Fruit fly (Drosophila melanogaster): ENCODE results near the gene for.

for gene

dm6 chr2L:3573172-3573755 is 83.5 kb downstream of the for start (continued):
- TF ChIP-seq CkIIα-i1 (GFP tag; IDR thresholded peaks at IDR 0.05) (no peak; the same call in 1 of the 2 replicates), sob (GFP tag; IDR thresholded peaks at IDR 0.05) (peak; percentile 78), CG7963 (GFP tag; IDR thresholded peaks at IDR 0.05; ENCODE audit: partially characterized antibody) (no peak), al (GFP tag; IDR thresholded peaks at IDR 0.05) (peak; percentile 22; the same call in 1 of the 2 replicates), ara (GFP tag; IDR thresholded peaks at IDR 0.05) (peak; percentile 40; the same call in 1 of the 2 replicates), dpn (GFP tag; optimal IDR thresholded peaks at IDR 0.05) (peak; percentile 50 to 52), tap (tag; optimal IDR thresholded peaks at IDR 0.05) (peak; percentile 77), Side (GFP tag; optimal IDR thresholded peaks at IDR 0.05) (peak; percentile 41), CG14860 (GFP tag; IDR thresholded peaks at IDR 0.05; ENCODE audit: partially characterized antibody) (no peak), CG11696 (GFP tag; IDR thresholded peaks at IDR 0.05) (no peak), chm (GFP tag; IDR thresholded peaks at IDR 0.05) (no peak), rib (GFP tag; IDR thresholded peaks at IDR 0.05) (no peak), Lim3 (GFP tag; IDR thresholded peaks at IDR 0.05) (no peak), CG4820 (GFP tag; optimal IDR thresholded peaks at IDR 0.05) (peak; percentile 74), ind (GFP tag; optimal IDR thresholded peaks at IDR 0.05) (peak; percentile 62), CG5245 (GFP tag; optimal IDR thresholded peaks at IDR 0.05) (peak; percentile 46), Poxn (GFP tag; IDR thresholded peaks at IDR 0.05) (no peak), CG6689 (GFP tag; IDR thresholded peaks at IDR 0.05) (peak; percentile 69), CG16813 (GFP tag; IDR thresholded peaks at IDR 0.05; ENCODE audit: partially characterized antibody) (no peak), Asciz (GFP tag; optimal IDR thresholded peaks at IDR 0.05) (peak; percentile 71), ems (GFP tag; optimal IDR thresholded peaks at IDR 0.05) (peak; percentile 30), CG6765 (GFP tag; optimal IDR thresholded peaks at IDR 0.05) (no peak), sisA (GFP tag; IDR thresholded peaks at IDR 0.05) (peak; percentile 70), CG2678 (tag; optimal IDR thresholded peaks at IDR 0.05) (peak; percentile 79), wek (GFP tag; optimal IDR thresholded peaks at IDR 0.05) (no peak), Drgx (GFP tag; IDR thresholded peaks at IDR 0.05) (no peak), jing (GFP tag; optimal IDR thresholded peaks at IDR 0.05) (peak; percentile 47), CG3726 (GFP tag; IDR thresholded peaks at IDR 0.05) (0 out of 3 replicates have a peak, but pooled peaks have one; percentile 55), CG30431 (GFP tag; optimal IDR thresholded peaks at IDR 0.05) (peak; percentile 60), slou (GFP tag; optimal IDR thresholded peaks at IDR 0.05) (no peak), HLH4C (GFP tag; IDR thresholded peaks at IDR 0.05; ENCODE audit: partially characterized antibody) (no peak), YL-1 (GFP tag; optimal IDR thresholded peaks at IDR 0.05) (no peak), Optix (GFP tag; IDR thresholded peaks at IDR 0.05) (peak; percentile 47; the same call in 2 of the 3 replicates), CG18764 (GFP tag; optimal IDR thresholded peaks at IDR 0.05) (no peak), gt (GFP tag; IDR thresholded peaks at IDR 0.05) (no peak), Max (GFP tag; optimal IDR thresholded peaks at IDR 0.05) (peak; percentile 1), CG34224 (GFP tag; IDR thresholded peaks at IDR 0.05; ENCODE audit: partially characterized antibody) (no peak), CTCF (GFP tag; optimal IDR thresholded peaks at IDR 0.05) (no peak), lov (optimal IDR thresholded peaks at IDR 0.05) (no peak), lov (GFP tag; IDR thresholded peaks at IDR 0.05) (no peak), CG16779 (GFP tag; IDR thresholded peaks at IDR 0.05) (no peak), CG12071 (GFP tag; optimal IDR thresholded peaks at IDR 0.05) (peak; percentile 47), vfl (GFP tag; optimal IDR thresholded peaks at IDR 0.05) (no peak), lbe (GFP tag; optimal IDR thresholded peaks at IDR 0.05) (no peak), Nf-YA (GFP tag; IDR thresholded peaks at IDR 0.05) (no peak; the same call in 1 of the 2 replicates), CG30403 (GFP tag; optimal IDR thresholded peaks at IDR 0.05) (peak; percentile 62), C15 (GFP tag; IDR thresholded peaks at IDR 0.05) (no peak), dmrt99B (tag; optimal IDR thresholded peaks at IDR 0.05) (peak; percentile 78), lab (GFP tag; optimal IDR thresholded peaks at IDR 0.05) (peak; percentile 63), Gsc (GFP tag; IDR thresholded peaks at IDR 0.05) (0 out of 2 replicates have a peak, but pooled peaks have one; percentile 11), fd64A (GFP tag; optimal IDR thresholded peaks at IDR 0.05) (no peak), Hsf (GFP tag; optimal IDR thresholded peaks at IDR 0.05) (peak; percentile 49)
